Worm (Caenorhabditis elegans) whole organism, L3 larva: ENCODE measurements around the gene Y51H7C.9.

Experiments
- ama-1 ChIP-seq: fragments of 150-350 bp; optimal IDR thresholded peaks from 2 replicates; lab custom pipeline; 2018
- ceh-16 ChIP-seq: sonication (generic microtip); optimal IDR thresholded peaks from 2 replicates; lab custom pipeline; 2017; ENCODE audit warnings: missing biosample characterization, missing genetic modification characterization
- ceh-82 ChIP-seq: fragments of 150-350 bp; optimal IDR thresholded peaks from 2 replicates; lab custom pipeline; 2014; ENCODE audit warnings: missing biosample characterization, missing genetic modification characterization
- elt-2 ChIP-seq: sonication (generic microtip); optimal IDR thresholded peaks from 2 replicates; lab custom pipeline; 2016; ENCODE audit warnings: missing genetic modification reagents, mild to moderate bottlenecking, missing genetic modification characterization, missing compliant biosample characterization
- jun-1 ChIP-seq: fragments of 150-350 bp; optimal IDR thresholded peaks from 2 replicates; lab custom pipeline; 2014; ENCODE audit warnings: missing biosample characterization, missing genetic modification reagents, missing genetic modification characterization
- mdl-1 ChIP-seq: fragments of 150-350 bp; optimal IDR thresholded peaks from 2 replicates; lab custom pipeline; 2014; ENCODE audit warnings: missing biosample characterization, missing genetic modification characterization
- nhr-76 ChIP-seq: fragments of 150-350 bp; sonication (generic microtip); optimal IDR thresholded peaks from 5 replicates; lab custom pipeline; 2014; ENCODE audit warnings: missing biosample characterization, missing genetic modification characterization
- sea-2 ChIP-seq: fragments of 150-350 bp; sonication (generic microtip); optimal IDR thresholded peaks from 4 replicates; lab custom pipeline; 2014; ENCODE audit warnings: missing biosample characterization, missing genetic modification reagents, missing genetic modification characterization
- tbx-2 ChIP-seq: sonication (generic microtip); optimal IDR thresholded peaks from 2 replicates; lab custom pipeline; 2016; ENCODE audit warnings: mild to moderate bottlenecking, missing genetic modification characterization, missing compliant biosample characterization

ce11 chrII:1398396-1398795 lies 12.9 kb downstream of the Y51H7C.9 start, which contains the start of gene F54D12.2:
- no peak for TF ChIP-seq jun-1
- no peak for TF ChIP-seq ceh-16
- TF ChIP-seq mdl-1, result no peak
- TF ChIP-seq ama-1 (lab: Kevin White, UChicago), result no peak
- TF ChIP-seq tbx-2 (tag; lab: Kevin White, UChicago), result no peak
- no peak for TF ChIP-seq ceh-82 (tag; lab: Kevin White, UChicago)
- no peak for TF ChIP-seq elt-2 (tag; lab: Kevin White, UChicago)
- TF ChIP-seq sea-2 (GFP tag; lab: Kevin White, UChicago), result no peak
- TF ChIP-seq nhr-76, result no peak
